Worm (Caenorhabditis elegans) whole organism, late embryonic: Measurements from ENCODE around the gene Y39A3CL.4.

Experiments
- T23F11.4 ChIP-seq: fragments of 200-800 bp; sonication (Bioruptor generic); optimal IDR thresholded peaks from 2 replicates; lab custom pipeline; 2018; ENCODE audit warnings: mild to moderate bottlenecking, missing genetic modification characterization, missing compliant biosample characterization
- Y22D7AL.16 ChIP-seq: sonication (generic microtip); optimal IDR thresholded peaks from 2 replicates; lab custom pipeline; 2016; ENCODE audit warnings: missing genetic modification characterization, missing compliant biosample characterization
- ama-1 ChIP-seq: fragments of 150-350 bp; optimal IDR thresholded peaks from 2 replicates; lab custom pipeline; 2014
- ceh-19 ChIP-seq: fragments of 200-800 bp; sonication (Bioruptor generic); optimal IDR thresholded peaks from 2 replicates; lab custom pipeline; 2018; ENCODE audit warnings: mild to moderate bottlenecking, missing genetic modification characterization, missing compliant biosample characterization
- ceh-2 ChIP-seq: sonication (generic microtip); optimal IDR thresholded peaks from 2 replicates; lab custom pipeline; 2016; ENCODE audit warnings: missing genotype, missing genetic modification characterization, missing compliant biosample characterization
- ceh-24 ChIP-seq: sonication (generic microtip); optimal IDR thresholded peaks from 2 replicates; lab custom pipeline; 2016; ENCODE audit warnings: mild to moderate bottlenecking, missing genetic modification characterization, missing compliant biosample characterization
- ceh-30 ChIP-seq: fragments of 150-350 bp; optimal IDR thresholded peaks from 2 replicates; lab custom pipeline; 2014; ENCODE audit warnings: missing biosample characterization, missing genetic modification characterization
- ceh-31 ChIP-seq: sonication (generic microtip); optimal IDR thresholded peaks from 2 replicates; lab custom pipeline; 2016; ENCODE audit warnings: missing genetic modification characterization, missing compliant biosample characterization
- ceh-45 ChIP-seq: fragments of 200-800 bp; sonication (Bioruptor generic); IDR thresholded peaks from 2 replicates; pipeline ENCODE4 v1.3.6; 2022; ENCODE audit warnings: missing genetic modification reagents, missing genetic modification characterization, missing compliant biosample characterization
- dmd-4 ChIP-seq: sonication (generic microtip); optimal IDR thresholded peaks from 2 replicates; lab custom pipeline; 2016; ENCODE audit warnings: borderline replicate concordance, missing genetic modification characterization, missing compliant biosample characterization
- dve-1 ChIP-seq: sonication (generic microtip); optimal IDR thresholded peaks from 2 replicates; lab custom pipeline; 2017; ENCODE audit warnings: antibody characterized with exemption, mild to moderate bottlenecking, missing genetic modification characterization, missing compliant biosample characterization
- elt-2 ChIP-seq: sonication (generic microtip); optimal IDR thresholded peaks from 2 replicates; lab custom pipeline; 2016; ENCODE audit warnings: missing genetic modification reagents, missing genetic modification characterization, missing compliant biosample characterization
- elt-4 ChIP-seq: sonication (generic microtip); optimal IDR thresholded peaks from 2 replicates; lab custom pipeline; 2016; ENCODE audit warnings: missing genetic modification characterization, missing compliant biosample characterization
- ets-4 ChIP-seq: sonication (generic microtip); optimal IDR thresholded peaks from 2 replicates; lab custom pipeline; 2016; ENCODE audit warnings: missing genetic modification characterization, missing compliant biosample characterization
- eyg-1 ChIP-seq: sonication (generic microtip); optimal IDR thresholded peaks from 2 replicates; lab custom pipeline; 2016; ENCODE audit warnings: missing genotype, missing genetic modification characterization, missing compliant biosample characterization
- fkh-10 ChIP-seq: fragments of 150-350 bp; optimal IDR thresholded peaks from 2 replicates; lab custom pipeline; 2014; ENCODE audit warnings: missing biosample characterization, missing genetic modification reagents, missing genetic modification characterization
- gmeb-2 ChIP-seq: sonication (generic microtip); optimal IDR thresholded peaks from 2 replicates; lab custom pipeline; 2016; ENCODE audit warnings: missing genetic modification characterization, inconsistent platforms, missing compliant biosample characterization
- hlh-15 ChIP-seq: sonication (generic microtip); optimal IDR thresholded peaks from 2 replicates; lab custom pipeline; 2016; ENCODE audit warnings: missing genetic modification characterization, missing compliant biosample characterization
- madf-2 ChIP-seq: sonication (generic microtip); optimal IDR thresholded peaks from 2 replicates; lab custom pipeline; 2017; ENCODE audit warnings: missing genetic modification characterization, missing compliant biosample characterization
- mec-3 ChIP-seq: sonication (generic microtip); optimal IDR thresholded peaks from 2 replicates; lab custom pipeline; 2016; ENCODE audit warnings: borderline replicate concordance, missing genetic modification characterization, missing compliant biosample characterization
- nfya-1 ChIP-seq: sonication (generic microtip); optimal IDR thresholded peaks from 2 replicates; lab custom pipeline; 2017; ENCODE audit warnings: missing genetic modification characterization, mild to moderate bottlenecking, missing compliant biosample characterization, antibody characterized with exemption, moderate library complexity
- npax-4 ChIP-seq: sonication (generic microtip); optimal IDR thresholded peaks from 2 replicates; lab custom pipeline; 2016; ENCODE audit warnings: missing genetic modification characterization, missing compliant biosample characterization
- odd-2 ChIP-seq: sonication (generic microtip); optimal IDR thresholded peaks from 2 replicates; lab custom pipeline; 2017; ENCODE audit warnings: antibody characterized with exemption, mild to moderate bottlenecking, missing genetic modification characterization, missing compliant biosample characterization
- pax-1 ChIP-seq: fragments of 150-350 bp; optimal IDR thresholded peaks from 2 replicates; lab custom pipeline; 2014; ENCODE audit warnings: missing biosample characterization, missing genetic modification characterization
- pha-2 ChIP-seq: sonication (generic microtip); optimal IDR thresholded peaks from 2 replicates; lab custom pipeline; 2017; ENCODE audit warnings: mild to moderate bottlenecking, missing genetic modification characterization, missing compliant biosample characterization
- pha-4 ChIP-seq: fragments of 150-350 bp; optimal IDR thresholded peaks from 2 replicates; lab custom pipeline; 2018; ENCODE audit warnings: missing biosample characterization, missing genetic modification reagents, missing genetic modification characterization
- pros-1 ChIP-seq: fragments of 150-350 bp; optimal IDR thresholded peaks from 2 replicates; lab custom pipeline; 2014; ENCODE audit warnings: missing biosample characterization, missing genetic modification reagents, missing genetic modification characterization
- ref-2 ChIP-seq: sonication (generic microtip); optimal IDR thresholded peaks from 2 replicates; lab custom pipeline; 2016; ENCODE audit warnings: missing genetic modification characterization, missing compliant biosample characterization
- sox-2 ChIP-seq: fragments of 200-800 bp; sonication (Bioruptor generic); IDR thresholded peaks from 2 replicates; pipeline ENCODE4 v1.3.6; 2022; ENCODE audit warnings: missing genetic modification reagents, missing genetic modification characterization, missing compliant biosample characterization
- tbx-2 ChIP-seq: sonication (generic microtip); optimal IDR thresholded peaks from 2 replicates; lab custom pipeline; 2016; ENCODE audit warnings: missing genetic modification characterization, missing compliant biosample characterization
- tbx-7 ChIP-seq: sonication (generic microtip); optimal IDR thresholded peaks from 2 replicates; lab custom pipeline; 2016; ENCODE audit warnings: missing genotype, missing genetic modification characterization, missing compliant biosample characterization
- unc-3 ChIP-seq, 2 experiments: fragments of 200-800 bp in 1 of 2; sonication (Bioruptor generic) in 1 of 2; sonication (generic microtip) in 1 of 2; conservative IDR thresholded peaks in 1 of 2; optimal IDR thresholded peaks in 1 of 2; 2 replicates each; pipeline versions ENCODE4 v1.3.6 to Lab custom; 2016 to 2022; ENCODE audit warnings: missing compliant biosample characterization in 2 of 2, missing genetic modification characterization in 2 of 2, missing genetic modification reagents in 1 of 2
- unc-55 ChIP-seq: sonication (generic microtip); optimal IDR thresholded peaks from 2 replicates; lab custom pipeline; 2017; ENCODE audit warnings: missing biosample characterization, missing genetic modification reagents, missing genetic modification characterization
- ztf-16 ChIP-seq: sonication (generic microtip); optimal IDR thresholded peaks from 2 replicates; lab custom pipeline; 2017; ENCODE audit warnings: missing genetic modification characterization, missing compliant biosample characterization

Y39A3CL.4 gene

DNA sequence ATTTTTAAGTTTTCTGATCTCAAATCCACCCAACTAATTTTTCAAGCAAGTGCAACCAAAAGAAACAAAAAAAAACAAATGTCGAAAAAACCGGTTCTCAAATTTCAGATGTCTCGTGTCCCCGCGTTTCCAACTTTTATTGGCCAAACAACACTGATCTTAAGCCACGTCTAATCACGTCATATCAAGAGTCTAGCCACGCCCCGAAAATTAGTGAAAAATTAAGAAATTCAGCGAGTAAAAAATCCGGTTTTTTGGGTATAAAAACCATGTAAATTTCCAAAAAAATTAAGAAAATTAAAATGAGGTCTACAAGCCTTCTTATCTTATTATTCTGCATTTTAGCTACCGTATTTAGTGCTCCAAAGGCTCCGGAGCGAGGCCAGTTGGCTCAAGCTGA lies 14.6 kb downstream of the Y39A3CL.4 start, which contains the start of gene cnc-6:
Gene cnc-6, plus strand, starts transcription at position 301 of the 400 bp plus-strand sequence.
- TF ChIP-seq ceh-31 (tag; lab: Kevin White, UChicago) (no peak), ama-1 (lab: Kevin White, UChicago) (no peak), ceh-24 (tag; lab: Kevin White, UChicago) (no peak), nfya-1 (tag; lab: Kevin White, UChicago) (no peak), ztf-16 (no peak), tbx-7 (tag; lab: Kevin White, UChicago) (no peak), pax-1 (no peak), gmeb-2 (no peak)

DNA sequence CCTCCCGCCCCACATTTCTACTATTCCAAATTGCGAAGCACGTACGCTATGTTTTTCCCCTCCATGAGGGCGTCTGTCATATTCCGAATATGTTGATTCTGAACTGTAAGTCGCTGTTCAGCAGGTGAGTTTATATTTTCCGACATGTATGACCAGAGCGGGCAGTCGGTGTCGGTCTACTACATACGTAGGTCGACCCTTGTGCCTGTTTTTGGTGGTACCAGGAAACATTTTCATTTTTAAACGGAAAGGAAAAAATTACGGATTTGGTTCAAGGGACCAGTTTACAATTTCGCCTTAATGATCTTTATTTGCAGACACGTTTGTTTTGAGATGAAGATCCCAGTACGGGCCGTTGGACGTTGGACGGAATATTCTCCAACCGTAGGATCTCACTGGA lies 19.2 kb downstream of the Y39A3CL.4 start, which contains the start of gene Y46E12A.2:
Gene Y46E12A.2, plus strand, starts transcription at position 301 of the 400 bp plus-strand sequence.
- TF ChIP-seq Y22D7AL.16 (tag; lab: Kevin White, UChicago) (no peak), pha-2 (tag; lab: Kevin White, UChicago) (no peak), ama-1 (lab: Kevin White, UChicago) (no peak), hlh-15 (tag; lab: Kevin White, UChicago) (no peak), pros-1 (tag; lab: Kevin White, UChicago) (no peak), ref-2 (tag; lab: Kevin White, UChicago) (no peak), ceh-19 (GFP tag; lab: Kevin White, UChicago) (no peak), pax-1 (no peak), ceh-45 (GFP tag; lab: Robert Waterston, UW) (no peak), tbx-7 (tag; lab: Kevin White, UChicago) (no peak), odd-2 (tag; lab: Kevin White, UChicago) (no peak), ceh-2 (tag; lab: Kevin White, UChicago) (no peak), elt-4 (tag; lab: Kevin White, UChicago) (no peak), pha-4 (tag; lab: Kevin White, UChicago) (no peak)

DNA sequence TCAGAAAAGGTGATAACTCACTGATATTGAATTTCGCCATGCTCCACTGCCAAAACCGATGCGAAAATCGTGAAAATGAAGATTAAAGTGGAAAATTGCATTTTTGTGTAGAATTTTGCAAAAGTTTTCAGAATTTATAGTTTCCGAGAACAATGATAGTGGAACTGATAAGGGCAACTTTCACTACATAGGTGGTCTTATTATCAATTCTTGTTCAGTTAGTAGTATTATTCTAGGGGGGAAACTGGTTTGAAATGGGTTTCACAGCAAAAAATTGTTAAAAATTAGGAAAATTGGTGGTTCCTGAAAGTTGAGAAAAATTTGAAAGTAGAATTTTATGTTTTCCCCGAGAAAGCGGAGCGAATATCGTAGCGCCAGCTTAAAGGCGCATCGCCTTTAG lies 19.7 kb downstream of the Y39A3CL.4 start, which contains the start of gene Y46E12A.5:
Gene Y46E12A.5, minus strand, starts transcription at position 101 of the 400 bp plus-strand sequence.
- TF ChIP-seq dve-1 (tag; lab: Kevin White, UChicago) (no peak), ceh-24 (tag; lab: Kevin White, UChicago) (no peak), tbx-2 (tag; lab: Kevin White, UChicago) (no peak), mec-3 (no peak), madf-2 (tag; lab: Kevin White, UChicago) (no peak), unc-3 (GFP tag; conservative IDR thresholded peaks at IDR 0.05; lab: Robert Waterston, UW) (no peak), unc-3 (tag; optimal IDR thresholded peaks at IDR 0.05; lab: Kevin White, UChicago) (no peak), fkh-10 (GFP tag; lab: Kevin White, UChicago) (no peak), ztf-16 (no peak), elt-2 (tag; lab: Kevin White, UChicago) (no peak), ref-2 (tag; lab: Kevin White, UChicago) (no peak), odd-2 (tag; lab: Kevin White, UChicago) (no peak), ets-4 (tag; lab: Kevin White, UChicago) (no peak), pha-2 (tag; lab: Kevin White, UChicago) (no peak), npax-4 (tag; lab: Kevin White, UChicago) (no peak), T23F11.4 (GFP tag; lab: Kevin White, UChicago) (no peak), ama-1 (lab: Kevin White, UChicago) (no peak), gmeb-2 (no peak), eyg-1 (tag; lab: Kevin White, UChicago) (no peak), ceh-30 (tag; lab: Kevin White, UChicago) (no peak), sox-2 (GFP tag; lab: Robert Waterston, UW) (no peak)

DNA sequence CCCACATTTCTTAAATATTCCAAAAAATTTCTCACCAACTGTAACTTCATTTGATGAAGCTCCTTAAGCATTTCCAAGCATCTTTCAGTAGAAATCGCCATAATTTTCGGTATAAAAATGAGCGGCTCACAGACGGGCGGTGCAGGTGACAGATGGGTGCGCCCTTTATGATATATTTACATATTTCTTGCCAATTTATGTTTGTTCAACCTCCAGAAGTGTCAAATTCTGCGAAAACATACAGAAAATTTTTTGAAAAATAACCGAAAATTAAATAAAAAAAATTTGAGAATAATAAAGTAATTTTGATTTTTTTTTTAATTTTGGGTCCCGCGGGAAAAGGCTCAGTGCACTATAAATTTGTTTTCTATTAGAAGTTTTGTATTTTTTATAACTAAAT lies 23.0 kb downstream of the Y39A3CL.4 start, which contains the start of gene Y46E12A.3:
Gene Y46E12A.3, minus strand, starts transcription at position 101 of the 400 bp plus-strand sequence.
- no peak for TF ChIP-seq unc-55
- no peak for TF ChIP-seq dmd-4 (tag; lab: Kevin White, UChicago)
- no peak for TF ChIP-seq pax-1
